Fruit fly (Drosophila melanogaster): ENCODE results near the gene SmydA-4.

dm6 chrX:11092201-11092600, 47.6 kb downstream of the SmydA-4 start, which contains the start of gene CG2061:
- TF ChIP-seq p53 (GFP tag; optimal IDR thresholded peaks at IDR 0.05): no peak
- TF ChIP-seq Hmr (GFP tag; optimal IDR thresholded peaks at IDR 0.05): no peak
- no peak for TF ChIP-seq onecut (GFP tag; IDR thresholded peaks at IDR 0.05)
- no peak for TF ChIP-seq Myb (GFP tag; optimal IDR thresholded peaks at IDR 0.05)
- TF ChIP-seq D19A (tag; optimal IDR thresholded peaks at IDR 0.05): no peak
- peak; percentile 36; the same call in 1 of the 2 replicates for TF ChIP-seq CG2129 (GFP tag; IDR thresholded peaks at IDR 0.05; ENCODE audit: partially characterized antibody)
- no peak for TF ChIP-seq CG16779 (GFP tag; IDR thresholded peaks at IDR 0.05)
- no peak for TF ChIP-seq CG8388 (GFP tag; optimal IDR thresholded peaks at IDR 0.05)
- TF ChIP-seq stc (GFP tag; IDR thresholded peaks at IDR 0.05): no peak
- no peak for TF ChIP-seq br (optimal IDR thresholded peaks at IDR 0.05)
- no peak for TF ChIP-seq psq (GFP tag; optimal IDR thresholded peaks at IDR 0.05)
- TF ChIP-seq dmrt11E (tag; optimal IDR thresholded peaks at IDR 0.05): no peak
